Worm (Caenorhabditis elegans) whole organism, dauer: ENCODE data around the gene hlh-17.

Experiments used
- unc-62 ChIP-seq: sonication (generic microtip); optimal IDR thresholded peaks from 2 replicates; lab custom pipeline; 2017; ENCODE audit warnings: missing biosample characterization, missing genetic modification reagents, missing genetic modification characterization

hlh-17 gene

ce11 chrIV:16298851-16299250, 44.3 kb downstream of the hlh-17 start, which contains the start of gene srz-72:
TSS of gene srz-72 (plus strand) at chrIV:16299151.
- no peak for TF ChIP-seq unc-62 (GFP tag; lab: Kevin White, UChicago)
